Worm (Caenorhabditis elegans) whole organism, young adult: Measurements from ENCODE around the gene arx-6.

Experiments
- B0336.3 ChIP-seq: fragments of 200-800 bp; sonication (Bioruptor generic); IDR thresholded peaks from 2 replicates; pipeline ENCODE4 v1.3.6; 2022; ENCODE audit warnings: missing genetic modification characterization, missing compliant biosample characterization
- C06A6.2 ChIP-seq: fragments of 200-800 bp; sonication (Bioruptor generic); conservative IDR thresholded peaks from 2 replicates; pipeline ENCODE4 v1.3.6; 2022; ENCODE audit warnings: missing genetic modification characterization, missing compliant biosample characterization
- F33H1.4 ChIP-seq: fragments of 200-800 bp; sonication (Bioruptor generic); IDR thresholded peaks from 2 replicates; pipeline ENCODE4 v1.3.6; 2022; ENCODE audit warnings: missing genetic modification reagents, missing genetic modification characterization, missing compliant biosample characterization
- F49E8.2 ChIP-seq: sonication (generic microtip); optimal IDR thresholded peaks from 3 replicates; lab custom pipeline; 2017; ENCODE audit warnings: missing genetic modification characterization, mild to moderate bottlenecking, missing compliant biosample characterization, antibody characterized with exemption, moderate library complexity; ENCODE audit not compliant: insufficient read depth
- F52B5.7 ChIP-seq: sonication (generic microtip); optimal IDR thresholded peaks from 2 replicates; lab custom pipeline; 2016; ENCODE audit warnings: mild to moderate bottlenecking, missing genetic modification characterization, missing compliant biosample characterization
- Y56A3A.18 ChIP-seq: fragments of 200-800 bp; sonication (Bioruptor generic); IDR thresholded peaks from 2 replicates; pipeline ENCODE4 v1.3.6; 2022; ENCODE audit warnings: missing genetic modification reagents, missing genetic modification characterization, missing compliant biosample characterization
- Y67H2A.10 ChIP-seq: fragments of 200-800 bp; sonication (Bioruptor generic); conservative IDR thresholded peaks from 2 replicates; pipeline ENCODE4 v1.3.6; 2022; ENCODE audit warnings: missing genetic modification reagents, missing genetic modification characterization, missing compliant biosample characterization
- Y95B8A.8 ChIP-seq: fragments of 200-800 bp; sonication (Bioruptor generic); IDR thresholded peaks from 2 replicates; pipeline ENCODE4 v1.3.6; 2022; ENCODE audit warnings: missing genetic modification reagents, missing genetic modification characterization, missing compliant biosample characterization
- ZK185.1 ChIP-seq: sonication (generic microtip); optimal IDR thresholded peaks from 2 replicates; lab custom pipeline; 2016; ENCODE audit warnings: mild to moderate bottlenecking, missing genetic modification characterization, missing compliant biosample characterization; ENCODE audit not compliant: poor library complexity, severe bottlenecking
- akir-1 ChIP-seq: fragments of 200-800 bp; sonication (Bioruptor generic); optimal IDR thresholded peaks from 2 replicates; lab custom pipeline; 2018; ENCODE audit warnings: mild to moderate bottlenecking, missing genetic modification characterization, moderate library complexity, missing compliant biosample characterization
- attf-6 ChIP-seq: fragments of 200-800 bp; sonication (Bioruptor generic); IDR thresholded peaks from 2 replicates; pipeline ENCODE4 v1.3.6; 2022; ENCODE audit warnings: missing genetic modification reagents, missing genetic modification characterization, missing compliant biosample characterization
- bed-2 ChIP-seq: fragments of 200-800 bp; sonication (Bioruptor generic); IDR thresholded peaks from 2 replicates; pipeline ENCODE4 v1.3.6; 2022; ENCODE audit warnings: missing genetic modification reagents, missing genetic modification characterization, missing compliant biosample characterization
- cebp-1 ChIP-seq, 2 experiments: fragments of 200-800 bp in 1 of 2; sonication (Bioruptor generic) in 1 of 2; sonication (generic microtip) in 1 of 2; IDR thresholded peaks in 1 of 2; optimal IDR thresholded peaks in 1 of 2; 2 replicates each; pipeline versions ENCODE4 v1.3.6 to Lab custom; 2017 to 2022; ENCODE audit warnings: missing compliant biosample characterization in 2 of 2, missing genetic modification characterization in 2 of 2, mild to moderate bottlenecking in 1 of 2, missing genetic modification reagents in 1 of 2, moderate library complexity in 1 of 2
- cebp-2 ChIP-seq: fragments of 200-800 bp; sonication (Bioruptor generic); IDR thresholded peaks from 2 replicates; pipeline ENCODE4 v1.3.6; 2022; ENCODE audit warnings: missing genetic modification characterization, missing compliant biosample characterization
- ceh-27 ChIP-seq: fragments of 200-800 bp; sonication (Bioruptor generic); optimal IDR thresholded peaks from 2 replicates; lab custom pipeline; 2018; ENCODE audit warnings: mild to moderate bottlenecking, missing genetic modification characterization, moderate library complexity, missing compliant biosample characterization
- ceh-79 ChIP-seq: sonication (generic microtip); optimal IDR thresholded peaks from 2 replicates; lab custom pipeline; 2017; ENCODE audit warnings: mild to moderate bottlenecking, missing genetic modification characterization, missing compliant biosample characterization
- die-1 ChIP-seq: sonication (generic microtip); optimal IDR thresholded peaks from 2 replicates; lab custom pipeline; 2016; ENCODE audit warnings: missing genotype, mild to moderate bottlenecking, missing genetic modification characterization, missing compliant biosample characterization
- dox-1 ChIP-seq: fragments of 200-800 bp; sonication (Bioruptor generic); IDR thresholded peaks from 2 replicates; pipeline ENCODE4 v1.3.6; 2022; ENCODE audit warnings: missing genetic modification reagents, missing genetic modification characterization, missing compliant biosample characterization
- efl-1 ChIP-seq: fragments of 150-350 bp; optimal IDR thresholded peaks from 2 replicates; lab custom pipeline; 2014; ENCODE audit warnings: missing biosample characterization, missing genetic modification reagents, missing genetic modification characterization
- egl-18 ChIP-seq: fragments of 200-800 bp; sonication (Bioruptor generic); IDR thresholded peaks from 2 replicates; pipeline ENCODE4 v1.3.6; 2022; ENCODE audit warnings: missing genetic modification reagents, missing genetic modification characterization, missing compliant biosample characterization
- egl-44 ChIP-seq: fragments of 200-800 bp; sonication (Bioruptor generic); IDR thresholded peaks from 2 replicates; pipeline ENCODE4 v1.3.6; 2022; ENCODE audit warnings: missing genetic modification reagents, missing genetic modification characterization, missing compliant biosample characterization
- egrh-3 ChIP-seq: fragments of 200-800 bp; sonication (Bioruptor generic); IDR thresholded peaks from 2 replicates; pipeline ENCODE4 v1.3.6; 2022; ENCODE audit warnings: missing genetic modification reagents, missing genetic modification characterization, missing compliant biosample characterization
- him-1 ChIP-seq: sonication (generic microtip); optimal IDR thresholded peaks from 2 replicates; lab custom pipeline; 2016; ENCODE audit warnings: missing genotype, missing genetic modification reagents, missing genetic modification characterization, missing compliant biosample characterization
- hmg-20 ChIP-seq: fragments of 200-800 bp; sonication (Bioruptor generic); IDR thresholded peaks from 2 replicates; pipeline ENCODE4 v1.3.6; 2022; ENCODE audit warnings: missing genetic modification reagents, missing genetic modification characterization, missing compliant biosample characterization
- hsf-1 ChIP-seq: fragments of 200-800 bp; sonication (Bioruptor generic); IDR thresholded peaks from 2 replicates; pipeline ENCODE4 v1.3.6; 2022; ENCODE audit warnings: missing genetic modification reagents, missing genetic modification characterization, missing compliant biosample characterization
- lag-1 ChIP-seq: fragments of 200-800 bp; sonication (Bioruptor generic); IDR thresholded peaks from 2 replicates; pipeline ENCODE4 v1.3.6; 2022; ENCODE audit warnings: missing genetic modification reagents, missing genetic modification characterization, missing compliant biosample characterization
- mes-4 ChIP-seq: sonication (generic microtip); optimal IDR thresholded peaks from 2 replicates; lab custom pipeline; 2016; ENCODE audit warnings: missing genotype, missing genetic modification characterization, missing compliant biosample characterization
- nfya-2 ChIP-seq: fragments of 200-800 bp; sonication (Bioruptor generic); IDR thresholded peaks from 2 replicates; pipeline ENCODE4 v1.3.6; 2022; ENCODE audit warnings: missing genetic modification reagents, missing genetic modification characterization, missing compliant biosample characterization
- nhr-27 ChIP-seq: fragments of 200-800 bp; sonication (Bioruptor generic); optimal IDR thresholded peaks from 2 replicates; lab custom pipeline; 2018; ENCODE audit warnings: mild to moderate bottlenecking, missing genetic modification characterization, moderate library complexity, missing compliant biosample characterization
- nhr-80 ChIP-seq: sonication (generic microtip); optimal IDR thresholded peaks from 2 replicates; lab custom pipeline; 2016; ENCODE audit warnings: missing genetic modification characterization, missing compliant biosample characterization
- rcor-1 ChIP-seq: fragments of 200-800 bp; sonication (Bioruptor generic); IDR thresholded peaks from 2 replicates; pipeline ENCODE4 v1.3.6; 2022; ENCODE audit warnings: missing genetic modification reagents, missing genetic modification characterization, missing compliant biosample characterization
- sdz-38 ChIP-seq: sonication (generic microtip); optimal IDR thresholded peaks from 2 replicates; lab custom pipeline; 2016; ENCODE audit warnings: missing genotype, missing genetic modification characterization, missing compliant biosample characterization
- sptf-2 ChIP-seq: fragments of 200-800 bp; sonication (Bioruptor generic); optimal IDR thresholded peaks from 2 replicates; lab custom pipeline; 2018; ENCODE audit warnings: mild to moderate bottlenecking, missing genetic modification characterization, missing compliant biosample characterization
- tbp1 ChIP-seq: fragments of 200-800 bp; sonication (Bioruptor generic); optimal IDR thresholded peaks from 2 replicates; lab custom pipeline; 2018; ENCODE audit warnings: mild to moderate bottlenecking, missing genetic modification characterization, missing compliant biosample characterization
- tlf-1 ChIP-seq: fragments of 200-800 bp; sonication (Bioruptor generic); optimal IDR thresholded peaks from 2 replicates; lab custom pipeline; 2018; ENCODE audit warnings: mild to moderate bottlenecking, missing genetic modification characterization, missing compliant biosample characterization
- xnd-1 ChIP-seq: sonication (generic microtip); optimal IDR thresholded peaks from 2 replicates; lab custom pipeline; 2016; ENCODE audit warnings: missing genotype, missing genetic modification reagents, missing genetic modification characterization, missing compliant biosample characterization
- zim-3 ChIP-seq: sonication (generic microtip); optimal IDR thresholded peaks from 2 replicates; lab custom pipeline; 2017; ENCODE audit warnings: mild to moderate bottlenecking, missing genetic modification characterization, moderate library complexity, missing compliant biosample characterization
- ztf-28 ChIP-seq: fragments of 200-800 bp; sonication (Bioruptor generic); IDR thresholded peaks from 2 replicates; pipeline ENCODE4 v1.3.6; 2022; ENCODE audit warnings: missing genetic modification reagents, missing genetic modification characterization, missing compliant biosample characterization
- ztf-6 ChIP-seq: fragments of 200-800 bp; sonication (Bioruptor generic); IDR thresholded peaks from 2 replicates; pipeline ENCODE4 v1.3.6; 2022; ENCODE audit warnings: missing genetic modification reagents, missing genetic modification characterization, missing compliant biosample characterization

arx-6 gene

ce11 chrIII:4903784-4904183 is 25.3 kb downstream of the arx-6 start, which contains the start of gene kbp-2:
TSS of gene kbp-2 (minus strand) at chrIII:4903884.
- no peak for TF ChIP-seq die-1 (tag; lab: Kevin White, UChicago)
- no peak for TF ChIP-seq tbp1 (GFP tag; lab: Kevin White, UChicago)

ce11 chrIII:4905405-4905804 is 26.9 kb downstream of the arx-6 start, which contains the start of gene F26F4.8:
TSS of gene F26F4.8 (minus strand) at chrIII:4905473.
- TF ChIP-seq dox-1 (GFP tag; lab: Robert Waterston, UW) (peak; percentile 43; the same call in 1 of the 2 replicates), ZK185.1 (tag; lab: Kevin White, UChicago) (peak; percentile 5), sptf-2 (no peak), egl-18 (no peak), nhr-80 (peak; percentile 51), ceh-79 (tag; lab: Kevin White, UChicago) (no peak), ztf-28 (GFP tag; lab: Robert Waterston, UW) (no peak), efl-1 (GFP tag; lab: Kevin White, UChicago) (peak; percentile 20), Y56A3A.18 (GFP tag; lab: Robert Waterston, UW) (no peak), him-1 (tag; lab: Kevin White, UChicago) (peak; percentile 7), Y95B8A.8 (GFP tag; lab: Robert Waterston, UW) (no peak), xnd-1 (tag; lab: Kevin White, UChicago) (no peak), cebp-1 (GFP tag; IDR thresholded peaks at IDR 0.05; lab: Robert Waterston, UW) (no peak), cebp-1 (tag; optimal IDR thresholded peaks at IDR 0.05; lab: Kevin White, UChicago) (peak; percentile 67)

- TF ChIP-seq lag-1 (GFP tag; lab: Robert Waterston, UW) (no peak), egrh-3 (GFP tag; lab: Robert Waterston, UW) (no peak), ztf-6 (no peak), nhr-80 (peak; percentile 77), F49E8.2 (no peak), B0336.3 (no peak), hmg-20 (no peak), cebp-1 (GFP tag; IDR thresholded peaks at IDR 0.05; lab: Robert Waterston, UW) (no peak), cebp-1 (tag; optimal IDR thresholded peaks at IDR 0.05; lab: Kevin White, UChicago) (peak; percentile 6), tlf-1 (no peak), sptf-2 (no peak), efl-1 (GFP tag; lab: Kevin White, UChicago) (no peak), nfya-2 (no peak), ceh-27 (no peak), dox-1 (GFP tag; lab: Robert Waterston, UW) (no peak), F33H1.4 (GFP tag; lab: Robert Waterston, UW) (no peak), ztf-28 (GFP tag; lab: Robert Waterston, UW) (no peak), Y67H2A.10 (GFP tag; lab: Robert Waterston, UW) (no peak)
Measured at ce11 chrIII:4906365-4906764, 27.9 kb downstream of the arx-6 start.

DNA sequence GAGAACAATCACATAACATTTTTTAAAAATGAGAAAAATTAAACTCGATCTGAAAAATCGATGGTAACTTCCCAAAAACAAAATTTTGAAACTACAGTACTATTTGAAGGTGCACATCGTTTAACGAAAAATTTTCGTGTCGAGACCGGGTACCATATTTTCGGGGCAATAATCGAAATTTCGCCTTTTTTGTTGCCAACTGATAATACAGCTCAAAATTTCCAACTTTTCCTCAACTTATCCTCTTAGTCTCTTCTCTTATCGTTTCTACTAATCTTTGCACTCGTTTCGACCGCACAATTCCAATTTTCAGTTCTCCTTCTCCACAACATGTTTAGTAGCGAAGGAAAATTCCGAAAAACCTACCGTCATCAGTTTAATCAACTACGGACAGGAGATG is 28.4 kb downstream of the arx-6 start, which contains the start of gene rom-1:
rom-1 (plus strand) TSS at position 301 of the 400 bp plus-strand sequence.
- TF ChIP-seq bed-2 (GFP tag; lab: Robert Waterston, UW) (no peak), xnd-1 (tag; lab: Kevin White, UChicago) (no peak), nhr-27 (tag; lab: Kevin White, UChicago) (no peak), mes-4 (no peak), zim-3 (tag; lab: Kevin White, UChicago) (no peak), cebp-2 (no peak), sdz-38 (no peak), tlf-1 (no peak), lag-1 (GFP tag; lab: Robert Waterston, UW) (no peak), F52B5.7 (tag; lab: Kevin White, UChicago) (no peak), attf-6 (GFP tag; lab: Robert Waterston, UW) (no peak), akir-1 (GFP tag; lab: Kevin White, UChicago) (no peak), egl-44 (GFP tag; lab: Robert Waterston, UW) (no peak), C06A6.2 (GFP tag; lab: Robert Waterston, UW) (no peak), hsf-1 (GFP tag; lab: Robert Waterston, UW) (no peak), rcor-1 (GFP tag; lab: Robert Waterston, UW) (no peak)
